Worm (Caenorhabditis elegans): ENCODE results near the gene lgc-16.

Gene lgc-16

ce11 chrX:12118340-12118739, at the start of gene lgc-16:
Gene lgc-16, plus strand, starts transcription at chrX:12118640.
- TF ChIP-seq dao-5 (tag; optimal IDR thresholded peaks at IDR 0.05): no peak
- no peak for TF ChIP-seq him-1 (tag; optimal IDR thresholded peaks at IDR 0.05)
- TF ChIP-seq W03F9.2 (tag; optimal IDR thresholded peaks at IDR 0.05): no peak

DNA sequence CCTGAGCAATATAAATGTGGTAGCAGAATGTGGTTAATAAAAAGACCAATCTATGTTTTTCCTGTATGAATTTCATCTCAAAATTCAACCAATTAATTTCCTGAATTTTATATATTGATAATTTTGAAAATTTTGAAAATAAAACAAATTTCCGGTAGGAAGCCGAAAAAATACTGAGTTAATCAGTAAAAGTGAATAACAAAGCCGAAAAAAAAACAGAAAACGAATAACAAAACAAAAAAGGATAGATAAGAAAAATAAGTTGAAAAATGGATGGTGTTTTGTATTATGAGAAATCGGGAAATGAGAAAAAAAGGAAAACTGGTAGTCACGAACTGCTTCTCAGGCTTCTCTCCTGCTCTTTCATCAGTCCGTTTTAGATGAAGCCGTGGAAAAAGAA, 44.7 kb upstream of the lgc-16 start, which contains the start of gene tmem-145:
Gene tmem-145, minus strand, starts transcription at position 101 of the 400 bp plus-strand sequence.
- TF ChIP-seq him-1 (tag; optimal IDR thresholded peaks at IDR 0.05): no peak
- no peak for TF ChIP-seq dao-5 (tag; optimal IDR thresholded peaks at IDR 0.05)
- TF ChIP-seq W03F9.2 (tag; optimal IDR thresholded peaks at IDR 0.05): no peak

ce11 chrX:12080581-12081162, 37.8 kb upstream of the lgc-16 start:
- TF ChIP-seq dao-5 (tag; optimal IDR thresholded peaks at IDR 0.05): no peak
- no peak for TF ChIP-seq him-1 (tag; optimal IDR thresholded peaks at IDR 0.05)
- TF ChIP-seq W03F9.2 (tag; optimal IDR thresholded peaks at IDR 0.05): no peak

ce11 chrX:12081250-12081649, 37.2 kb upstream of the lgc-16 start:
- TF ChIP-seq dao-5 (tag; optimal IDR thresholded peaks at IDR 0.05) (no peak), W03F9.2 (tag; optimal IDR thresholded peaks at IDR 0.05) (no peak), him-1 (tag; optimal IDR thresholded peaks at IDR 0.05) (no peak)

DNA sequence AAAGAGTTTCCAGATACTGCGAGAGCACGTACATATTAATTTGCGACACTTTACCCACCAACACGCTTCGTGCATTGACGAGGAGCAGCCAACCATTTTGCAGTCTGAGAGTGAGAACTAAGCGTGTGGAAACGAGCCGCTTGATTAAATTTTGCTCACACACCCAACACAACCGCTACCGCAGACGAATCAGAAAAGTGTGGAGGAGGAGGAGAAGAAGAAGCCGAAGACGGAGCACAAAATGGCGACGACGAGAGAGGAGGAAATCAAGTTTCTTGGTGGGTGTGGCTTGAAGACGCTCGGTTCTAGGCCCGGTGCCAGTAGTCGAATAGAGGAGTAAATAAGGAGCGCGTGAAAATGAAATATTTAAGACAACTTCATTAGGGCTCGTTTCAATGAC, 35.6 kb upstream of the lgc-16 start:
- TF ChIP-seq dao-5 (tag; optimal IDR thresholded peaks at IDR 0.05) (no peak), W03F9.2 (tag; optimal IDR thresholded peaks at IDR 0.05) (no peak), him-1 (tag; optimal IDR thresholded peaks at IDR 0.05) (no peak)

ce11 chrX:12086297-12086696, 32.1 kb upstream of the lgc-16 start:
- TF ChIP-seq dao-5 (tag; optimal IDR thresholded peaks at IDR 0.05) (no peak), W03F9.2 (tag; optimal IDR thresholded peaks at IDR 0.05) (no peak), him-1 (tag; optimal IDR thresholded peaks at IDR 0.05) (no peak)

DNA sequence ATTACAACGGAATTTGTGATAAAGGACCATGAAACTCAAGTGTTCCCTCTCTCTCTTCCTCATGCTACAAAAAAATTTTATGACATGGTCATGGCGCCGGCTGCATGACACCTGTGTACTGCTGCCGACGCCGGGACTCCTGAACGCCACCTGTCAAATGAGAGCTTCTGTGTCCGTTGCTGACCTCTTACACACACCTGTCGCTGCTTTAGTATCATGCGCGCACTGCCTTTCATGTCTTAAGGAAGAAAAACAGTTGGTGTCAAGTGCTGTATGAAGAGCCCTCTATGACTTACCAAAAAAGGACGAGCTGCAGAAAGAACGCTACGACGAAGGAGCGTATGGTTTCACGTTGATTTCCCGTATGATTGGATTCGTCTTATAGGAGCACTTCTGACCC, 25.8 kb upstream of the lgc-16 start:
- TF ChIP-seq W03F9.2 (tag; optimal IDR thresholded peaks at IDR 0.05): no peak
- no peak for TF ChIP-seq dao-5 (tag; optimal IDR thresholded peaks at IDR 0.05)
- TF ChIP-seq him-1 (tag; optimal IDR thresholded peaks at IDR 0.05): no peak

DNA sequence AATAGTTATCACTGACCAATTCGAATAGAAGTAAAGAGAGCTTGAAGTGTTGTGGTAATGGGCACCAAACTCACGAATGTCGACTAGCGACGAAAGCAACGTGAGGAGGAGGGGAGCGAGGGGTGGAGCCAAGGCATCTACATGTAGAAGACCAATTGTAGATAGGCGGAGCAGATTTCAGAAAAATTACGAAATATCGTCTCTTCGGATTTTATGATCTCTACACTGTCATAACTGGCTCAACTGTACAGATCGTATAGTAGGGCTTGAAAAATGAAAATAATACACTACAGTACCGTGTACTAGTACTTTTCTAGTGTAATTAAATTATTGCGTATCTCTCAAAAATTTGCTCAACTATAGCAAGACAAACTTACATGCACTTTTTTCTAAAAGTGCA, 25.4 kb upstream of the lgc-16 start, which contains the start of gene W03G11.4:
Gene W03G11.4, minus strand, starts transcription at position 101 of the 400 bp plus-strand sequence.
- TF ChIP-seq dao-5 (tag; optimal IDR thresholded peaks at IDR 0.05) (no peak), him-1 (tag; optimal IDR thresholded peaks at IDR 0.05) (no peak), W03F9.2 (tag; optimal IDR thresholded peaks at IDR 0.05) (no peak)

- no peak for TF ChIP-seq him-1 (tag; optimal IDR thresholded peaks at IDR 0.05)
- no peak for TF ChIP-seq dao-5 (tag; optimal IDR thresholded peaks at IDR 0.05)
- no peak for TF ChIP-seq W03F9.2 (tag; optimal IDR thresholded peaks at IDR 0.05)
Measured at ce11 chrX:12093992-12094391, 24.4 kb upstream of the lgc-16 start.

DNA sequence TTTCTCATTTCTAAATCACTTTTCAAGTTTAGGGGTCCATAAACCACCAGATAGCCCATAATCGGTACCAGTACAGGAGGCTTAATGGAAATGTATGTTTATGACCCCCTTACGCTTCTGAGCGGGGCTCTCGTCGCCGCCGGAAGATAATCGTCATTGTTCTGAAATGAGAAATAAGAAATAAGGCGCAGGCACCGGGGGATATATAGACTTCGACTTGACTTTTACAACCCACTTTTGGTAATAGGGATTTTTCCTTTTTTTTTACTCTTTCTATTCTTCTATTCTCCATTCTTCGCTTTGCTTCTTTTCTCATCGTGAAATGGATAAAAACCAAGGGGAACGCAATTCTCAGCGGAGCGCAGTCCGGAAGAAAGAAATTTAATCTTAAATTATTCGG, 23.2 kb upstream of the lgc-16 start:
- TF ChIP-seq dao-5 (tag; optimal IDR thresholded peaks at IDR 0.05): no peak
- TF ChIP-seq W03F9.2 (tag; optimal IDR thresholded peaks at IDR 0.05): no peak
- TF ChIP-seq him-1 (tag; optimal IDR thresholded peaks at IDR 0.05): no peak

DNA sequence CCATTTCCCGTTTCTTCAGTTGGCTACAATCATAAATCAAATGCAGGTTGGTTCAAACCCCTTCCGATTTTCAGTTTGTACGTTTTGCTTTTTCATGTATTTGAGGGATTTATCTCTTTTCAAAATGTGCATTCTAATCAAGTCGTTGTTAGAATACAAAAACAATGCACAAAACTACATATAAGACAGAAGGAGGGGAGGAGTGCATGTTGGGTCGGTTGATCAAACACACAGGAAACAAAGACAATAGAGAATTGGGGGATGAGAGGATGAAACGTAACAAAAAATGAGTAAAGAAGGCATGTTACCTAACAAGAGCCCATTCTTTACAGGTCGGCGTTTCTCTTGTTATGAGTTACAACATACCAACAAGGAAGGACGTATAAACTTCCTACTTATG, 20.4 kb upstream of the lgc-16 start:
- no peak for TF ChIP-seq dao-5 (tag; optimal IDR thresholded peaks at IDR 0.05)
- no peak for TF ChIP-seq him-1 (tag; optimal IDR thresholded peaks at IDR 0.05)
- no peak for TF ChIP-seq W03F9.2 (tag; optimal IDR thresholded peaks at IDR 0.05)

- TF ChIP-seq dao-5 (tag; optimal IDR thresholded peaks at IDR 0.05) (no peak), him-1 (tag; optimal IDR thresholded peaks at IDR 0.05) (no peak), W03F9.2 (tag; optimal IDR thresholded peaks at IDR 0.05) (no peak)
Measured at ce11 chrX:12103712-12104111, 14.7 kb upstream of the lgc-16 start, which contains the start of gene W03G11.3. Gene W03G11.3, minus strand, starts transcription at chrX:12103812.

- no peak for TF ChIP-seq him-1 (tag; optimal IDR thresholded peaks at IDR 0.05)
- no peak for TF ChIP-seq W03F9.2 (tag; optimal IDR thresholded peaks at IDR 0.05)
- no peak for TF ChIP-seq dao-5 (tag; optimal IDR thresholded peaks at IDR 0.05)
Measured at ce11 chrX:12104630-12105029, 13.8 kb upstream of the lgc-16 start, which contains the start of gene col-181. Gene col-181, plus strand, starts transcription at chrX:12104930.

- TF ChIP-seq W03F9.2 (tag; optimal IDR thresholded peaks at IDR 0.05) (no peak), him-1 (tag; optimal IDR thresholded peaks at IDR 0.05) (no peak), dao-5 (tag; optimal IDR thresholded peaks at IDR 0.05) (no peak)
Measured at ce11 chrX:12105458-12105857, 13.0 kb upstream of the lgc-16 start.

- TF ChIP-seq dao-5 (tag; optimal IDR thresholded peaks at IDR 0.05) (peak; percentile 56), him-1 (tag; optimal IDR thresholded peaks at IDR 0.05) (peak; percentile 89), W03F9.2 (tag; optimal IDR thresholded peaks at IDR 0.05) (peak; percentile 8)
Measured at ce11 chrX:12106004-12106403, 12.4 kb upstream of the lgc-16 start.

Measured in whole organism, L4/young adult.